Fruit fly (Drosophila melanogaster) Kc167 (cell line): ENCODE measurements around the gene Prosbeta6.

Experiments
- h ChIP-seq: fragments of >200 bp; optimal IDR thresholded peaks from 3 replicates; lab custom pipeline; 2018; ENCODE audit warnings: missing external identifiers
- psq ChIP-seq: fragments of >200 bp; optimal IDR thresholded peaks from 2 replicates; lab custom pipeline; 2017; ENCODE audit warnings: missing external identifiers

DNA sequence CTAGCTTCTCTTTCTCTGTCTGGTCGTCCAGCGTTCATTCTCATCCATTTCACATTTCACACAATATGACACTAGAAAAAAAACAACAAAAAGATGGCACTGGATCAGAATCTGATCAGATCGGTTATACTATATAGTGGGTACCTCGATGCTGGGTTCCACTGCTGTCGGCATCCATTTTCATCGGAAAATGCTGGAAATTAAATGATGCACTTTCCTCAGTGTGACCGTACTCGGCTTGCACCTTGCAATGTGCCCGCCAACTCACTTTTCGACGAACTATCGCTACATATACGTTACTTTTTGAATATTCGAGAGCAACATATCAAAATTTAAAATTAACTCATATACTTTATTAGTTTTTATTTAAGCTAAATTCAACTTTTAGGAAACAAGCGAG lies 19.4 kb downstream of the Prosbeta6 start, which contains the start of gene tra:
- TF ChIP-seq h (lab: Kevin White, UChicago): no peak
- no peak for TF ChIP-seq psq (lab: Kevin White, UChicago)
